Comparison of ENCODE assay signal across 2 fruit fly cellular contexts in genomic region chr3R:28851966-28852377, dm6.
A peak's percentile ranks its signal among the peaks of the same experiment; 100 is the strongest.
TF ChIP-seq lines count a peak whose summit lies in the region.

No protein-coding gene starts in this region.

TF ChIP-seq in whole organism, embryonic, 481 proteins besides CTCF, POLR2A, EP300 and RAD21 (continued from another document and continues in another):
- TF ChIP-seq lilli (GFP tag; optimal IDR thresholded peaks at IDR 0.05; lab: Kevin White, UChicago) (no peak), CG33557 (GFP tag; optimal IDR thresholded peaks at IDR 0.05; lab: Kevin White, UChicago) (no peak), CG1233 (GFP tag; optimal IDR thresholded peaks at IDR 0.05; lab: Kevin White, UChicago) (no peak), CG18011 (GFP tag; optimal IDR thresholded peaks at IDR 0.05; lab: Kevin White, UChicago) (no peak), CG16863 (GFP tag; optimal IDR thresholded peaks at IDR 0.05; lab: Kevin White, UChicago) (no peak), CG8944 (GFP tag; optimal IDR thresholded peaks at IDR 0.05; lab: Kevin White, UChicago) (no peak), CG2889 (GFP tag; IDR thresholded peaks at IDR 0.05; lab: Robert Waterston, UW) (no peak), CG5953 (GFP tag; IDR thresholded peaks at IDR 0.05; lab: Robert Waterston, UW) (no peak), nmo (GFP tag; optimal IDR thresholded peaks at IDR 0.05; lab: Kevin White, UChicago) (peak; percentile 34), CG8089 (GFP tag; optimal IDR thresholded peaks at IDR 0.05; lab: Kevin White, UChicago) (no peak), CG2202 (tag; optimal IDR thresholded peaks at IDR 0.05; lab: Kevin White, UChicago) (no peak), CG11247 (GFP tag; IDR thresholded peaks at IDR 0.05; lab: Robert Waterston, UW) (no peak), eve (GFP tag; optimal IDR thresholded peaks at IDR 0.05; lab: Kevin White, UChicago) (peak in 1 of 2 experiments; percentile 13), tin (GFP tag; optimal IDR thresholded peaks at IDR 0.05; lab: Kevin White, UChicago) (peak; percentile 18), CG9727 (GFP tag; optimal IDR thresholded peaks at IDR 0.05; lab: Kevin White, UChicago) (peak; percentile 8), Six4 (GFP tag; optimal IDR thresholded peaks at IDR 0.05; lab: Kevin White, UChicago) (peak; percentile 14), CG12104 (GFP tag; optimal IDR thresholded peaks at IDR 0.05; lab: Kevin White, UChicago) (no peak), CG14710 (tag; optimal IDR thresholded peaks at IDR 0.05; lab: Kevin White, UChicago) (peak; percentile 31), CG2712 (tag; optimal IDR thresholded peaks at IDR 0.05; lab: Kevin White, UChicago) (peak; percentile 34), jigr1 (GFP tag; IDR thresholded peaks at IDR 0.05; lab: Robert Waterston, UW) (no peak), Mes4 (GFP tag; optimal IDR thresholded peaks at IDR 0.05; lab: Kevin White, UChicago) (no peak), onecut (GFP tag; IDR thresholded peaks at IDR 0.05; lab: Robert Waterston, UW) (no peak), cwo (GFP tag; optimal IDR thresholded peaks at IDR 0.05; lab: Kevin White, UChicago) (no peak), amos (GFP tag; IDR thresholded peaks at IDR 0.05; lab: Robert Waterston, UW; ENCODE audit: partially characterized antibody) (no peak), CG1603 (tag; optimal IDR thresholded peaks at IDR 0.05; lab: Kevin White, UChicago) (no peak), Dip3 (GFP tag; optimal IDR thresholded peaks at IDR 0.05; lab: Kevin White, UChicago) (no peak), org-1 (GFP tag; optimal IDR thresholded peaks at IDR 0.05; lab: Kevin White, UChicago) (no peak), CG43689 (GFP tag; IDR thresholded peaks at IDR 0.05; lab: Robert Waterston, UW) (no peak), CG7786 (GFP tag; optimal IDR thresholded peaks at IDR 0.05; lab: Kevin White, UChicago) (no peak), CG11696 (GFP tag; IDR thresholded peaks at IDR 0.05; lab: Robert Waterston, UW) (no peak), Xrp1 (GFP tag; IDR thresholded peaks at IDR 0.05; lab: Robert Waterston, UW) (0 out of 2 replicates have a peak, but pooled peaks have one; percentile 17), E2f2 (GFP tag; IDR thresholded peaks at IDR 0.05; lab: Robert Waterston, UW) (no peak), Hr78 (GFP tag; optimal IDR thresholded peaks at IDR 0.05; lab: Kevin White, UChicago) (no peak), gce (GFP tag; IDR thresholded peaks at IDR 0.05; lab: Robert Waterston, UW) (no peak), CG4424 (GFP tag; optimal IDR thresholded peaks at IDR 0.05; lab: Kevin White, UChicago) (peak; percentile 8), Ada2b (GFP tag; IDR thresholded peaks at IDR 0.05; lab: Robert Waterston, UW) (no peak), CG8765 (GFP tag; IDR thresholded peaks at IDR 0.05; lab: Robert Waterston, UW) (no peak), lbe (GFP tag; optimal IDR thresholded peaks at IDR 0.05; lab: Kevin White, UChicago) (no peak), pum (GFP tag; optimal IDR thresholded peaks at IDR 0.05; lab: Kevin White, UChicago) (no peak), CG4820 (GFP tag; optimal IDR thresholded peaks at IDR 0.05; lab: Kevin White, UChicago) (no peak), CG8924 (tag; optimal IDR thresholded peaks at IDR 0.05; lab: Kevin White, UChicago) (no peak), zf30C (GFP tag; optimal IDR thresholded peaks at IDR 0.05; lab: Kevin White, UChicago) (peak; percentile 37), kni (GFP tag; optimal IDR thresholded peaks at IDR 0.05; lab: Kevin White, UChicago) (no peak), psq (GFP tag; optimal IDR thresholded peaks at IDR 0.05; lab: Kevin White, UChicago) (no peak), ERR (GFP tag; optimal IDR thresholded peaks at IDR 0.05; lab: Kevin White, UChicago) (no peak), CG2875 (GFP tag; optimal IDR thresholded peaks at IDR 0.05; lab: Kevin White, UChicago) (no peak), HmgZ (tag; optimal IDR thresholded peaks at IDR 0.05; lab: Kevin White, UChicago) (no peak), cato (GFP tag; optimal IDR thresholded peaks at IDR 0.05; lab: Kevin White, UChicago; ENCODE audit: borderline replicate concordance) (no peak), CG2120 (GFP tag; optimal IDR thresholded peaks at IDR 0.05; lab: Kevin White, UChicago) (no peak), HHEX (GFP tag; optimal IDR thresholded peaks at IDR 0.05; lab: Kevin White, UChicago) (no peak), zfh2 (GFP tag; optimal IDR thresholded peaks at IDR 0.05; lab: Kevin White, UChicago) (no peak), CG31441 (GFP tag; IDR thresholded peaks at IDR 0.05; lab: Robert Waterston, UW) (peak; percentile 48), CG16813 (GFP tag; IDR thresholded peaks at IDR 0.05; lab: Robert Waterston, UW; ENCODE audit: partially characterized antibody) (no peak), BEAF-32 (GFP tag; optimal IDR thresholded peaks at IDR 0.05; lab: Kevin White, UChicago) (no peak), CG1024 (GFP tag; IDR thresholded peaks at IDR 0.05; lab: Robert Waterston, UW) (no peak), CG10543 (GFP tag; optimal IDR thresholded peaks at IDR 0.05; lab: Kevin White, UChicago) (no peak), crp (GFP tag; optimal IDR thresholded peaks at IDR 0.05; lab: Kevin White, UChicago) (no peak), gsb (GFP tag; IDR thresholded peaks at IDR 0.05; lab: Robert Waterston, UW) (no peak), fd96Cb (tag; optimal IDR thresholded peaks at IDR 0.05; lab: Kevin White, UChicago) (peak; percentile 26), CG31224 (GFP tag; IDR thresholded peaks at IDR 0.05; lab: Robert Waterston, UW) (no peak), Oli (tag; optimal IDR thresholded peaks at IDR 0.05; lab: Kevin White, UChicago) (peak; percentile 16), nom (GFP tag; optimal IDR thresholded peaks at IDR 0.05; lab: Kevin White, UChicago) (no peak), dati (GFP tag; IDR thresholded peaks at IDR 0.05; lab: Robert Waterston, UW) (no peak), Usf (GFP tag; optimal IDR thresholded peaks at IDR 0.05; lab: Kevin White, UChicago) (no peak), CG8478 (optimal IDR thresholded peaks at IDR 0.05; lab: Kevin White, UChicago) (no peak), Med (GFP tag; lab: Kevin White, UChicago) (no peak), shn (GFP tag; optimal IDR thresholded peaks at IDR 0.05; lab: Kevin White, UChicago) (no peak), HLH4C (GFP tag; IDR thresholded peaks at IDR 0.05; lab: Robert Waterston, UW; ENCODE audit: partially characterized antibody) (no peak), BtbVII (GFP tag; optimal IDR thresholded peaks at IDR 0.05; lab: Kevin White, UChicago) (no peak), Sry-β (GFP tag; optimal IDR thresholded peaks at IDR 0.05; lab: Kevin White, UChicago) (no peak)

TF ChIP-seq in whole organism, prepupa, 60 proteins besides CTCF, POLR2A, EP300 and RAD21 (continued from another document):
- peak; percentile 24 for TF ChIP-seq Met (GFP tag; optimal IDR thresholded peaks at IDR 0.05; lab: Kevin White, UChicago)
- no peak for TF ChIP-seq Blimp-1 (GFP tag; optimal IDR thresholded peaks at IDR 0.05; lab: Kevin White, UChicago)
- peak in 1 of 2 experiments; percentile 79 for TF ChIP-seq salr (GFP tag; optimal IDR thresholded peaks at IDR 0.05; lab: Kevin White, UChicago)
- TF ChIP-seq CG31627 (GFP tag; optimal IDR thresholded peaks at IDR 0.05; lab: Kevin White, UChicago), result no peak
- no peak for TF ChIP-seq Gug (GFP tag; IDR thresholded peaks at IDR 0.05; lab: Robert Waterston, UW)
- TF ChIP-seq eg (GFP tag; IDR thresholded peaks at IDR 0.05; lab: Robert Waterston, UW), result no peak; the same call in 2 of the 3 replicates
- peak; percentile 1 for TF ChIP-seq Smox (GFP tag; optimal IDR thresholded peaks at IDR 0.05; lab: Kevin White, UChicago)
- TF ChIP-seq OdsH (GFP tag; optimal IDR thresholded peaks at IDR 0.05; lab: Kevin White, UChicago), result peak; percentile 63
- peak; percentile 31 for TF ChIP-seq CG3032 (tag; optimal IDR thresholded peaks at IDR 0.05; lab: Kevin White, UChicago)
- peak; percentile 63 for TF ChIP-seq Sox14 (GFP tag; optimal IDR thresholded peaks at IDR 0.05; lab: Kevin White, UChicago)
- peak; percentile 10 for TF ChIP-seq fd59A (GFP tag; optimal IDR thresholded peaks at IDR 0.05; lab: Kevin White, UChicago)
- TF ChIP-seq vri (GFP tag; optimal IDR thresholded peaks at IDR 0.05; lab: Kevin White, UChicago), result no peak
- TF ChIP-seq CG6792 (GFP tag; optimal IDR thresholded peaks at IDR 0.05; lab: Kevin White, UChicago), result peak; percentile 25
- no peak for TF ChIP-seq cyc (GFP tag; optimal IDR thresholded peaks at IDR 0.05; lab: Kevin White, UChicago)
- peak; percentile 75 for TF ChIP-seq svp (GFP tag; lab: Kevin White, UChicago)
- no peak for TF ChIP-seq fkh (GFP tag; optimal IDR thresholded peaks at IDR 0.05; lab: Kevin White, UChicago)
- TF ChIP-seq CG6163 (GFP tag; IDR thresholded peaks at IDR 0.05; lab: Robert Waterston, UW), result peak; percentile 62; the same call in 1 of the 3 replicates
- peak; percentile 61 for TF ChIP-seq spab (GFP tag; optimal IDR thresholded peaks at IDR 0.05; lab: Kevin White, UChicago)
- peak; percentile 45 for TF ChIP-seq topi (GFP tag; optimal IDR thresholded peaks at IDR 0.05; lab: Kevin White, UChicago)
- TF ChIP-seq CG6276 (GFP tag; optimal IDR thresholded peaks at IDR 0.05; lab: Kevin White, UChicago), result peak; percentile 57
- no peak for TF ChIP-seq CG11294 (GFP tag; IDR thresholded peaks at IDR 0.05; lab: Robert Waterston, UW)
- TF ChIP-seq CG10669 (GFP tag; optimal IDR thresholded peaks at IDR 0.05; lab: Kevin White, UChicago), result peak; percentile 44
- no peak for TF ChIP-seq CG9139 (GFP tag; optimal IDR thresholded peaks at IDR 0.05; lab: Kevin White, UChicago)
- TF ChIP-seq CG11762 (GFP tag; optimal IDR thresholded peaks at IDR 0.05; lab: Kevin White, UChicago; ENCODE audit: insufficient read depth), result no peak
- TF ChIP-seq ss (GFP tag; optimal IDR thresholded peaks at IDR 0.05; lab: Kevin White, UChicago), result peak; percentile 18 to 36
- TF ChIP-seq Ets96B (tag; optimal IDR thresholded peaks at IDR 0.05; lab: Kevin White, UChicago), result peak; percentile 28
- peak; percentile 33 for TF ChIP-seq CG8632 (GFP tag; optimal IDR thresholded peaks at IDR 0.05; lab: Kevin White, UChicago)
- TF ChIP-seq Lpt (GFP tag; optimal IDR thresholded peaks at IDR 0.05; lab: Kevin White, UChicago), result peak; percentile 25
- peak; percentile 65 for TF ChIP-seq net (GFP tag; optimal IDR thresholded peaks at IDR 0.05; lab: Kevin White, UChicago)
- peak; percentile 5 for TF ChIP-seq Hr39 (GFP tag; optimal IDR thresholded peaks at IDR 0.05; lab: Kevin White, UChicago)
- no peak for TF ChIP-seq Ets21C (GFP tag; optimal IDR thresholded peaks at IDR 0.05; lab: Kevin White, UChicago)
- no peak for TF ChIP-seq CG15336 (GFP tag; IDR thresholded peaks at IDR 0.05; lab: Robert Waterston, UW)
- TF ChIP-seq CG1621 (tag; optimal IDR thresholded peaks at IDR 0.05; lab: Kevin White, UChicago), result no peak
- peak; percentile 38 for TF ChIP-seq pdm3 (GFP tag; optimal IDR thresholded peaks at IDR 0.05; lab: Kevin White, UChicago)
- peak; percentile 14 for TF ChIP-seq Sox15 (GFP tag; optimal IDR thresholded peaks at IDR 0.05; lab: Kevin White, UChicago)
- peak; percentile 57 for TF ChIP-seq CG3919 (GFP tag; optimal IDR thresholded peaks at IDR 0.05; lab: Kevin White, UChicago)
- TF ChIP-seq Hr38 (GFP tag; optimal IDR thresholded peaks at IDR 0.05; lab: Kevin White, UChicago), result no peak
